Worm (Caenorhabditis elegans) whole organism, L4 larva: ENCODE measurements around the gene spe-41.

Experiments
- F37D6.2 ChIP-seq: sonication (generic microtip); optimal IDR thresholded peaks from 2 replicates; lab custom pipeline; 2016; ENCODE audit warnings: mild to moderate bottlenecking, missing genetic modification characterization, missing compliant biosample characterization
- R02D3.7 ChIP-seq: fragments of 150-350 bp; sonication (generic microtip); optimal IDR thresholded peaks from 3 replicates; lab custom pipeline; 2014; ENCODE audit warnings: missing biosample characterization, missing genetic modification characterization
- ceh-32 ChIP-seq: sonication (generic microtip); optimal IDR thresholded peaks from 2 replicates; lab custom pipeline; 2016; ENCODE audit warnings: mild to moderate bottlenecking, missing genetic modification characterization, missing compliant biosample characterization; ENCODE audit not compliant: poor library complexity
- ceh-62 ChIP-seq: sonication (generic microtip); optimal IDR thresholded peaks from 2 replicates; lab custom pipeline; 2017; ENCODE audit warnings: missing biosample characterization, missing genetic modification characterization
- dmd-9 ChIP-seq: fragments of 200-800 bp; sonication (Bioruptor generic); IDR thresholded peaks from 2 replicates; pipeline ENCODE4 v1.3.6; 2022; ENCODE audit warnings: missing genetic modification reagents, missing genetic modification characterization, missing compliant biosample characterization
- dpl-1 ChIP-seq: fragments of 150-350 bp; optimal IDR thresholded peaks from 2 replicates; lab custom pipeline; 2014; ENCODE audit warnings: missing biosample characterization, missing genetic modification reagents, missing genetic modification characterization
- fos-1 ChIP-seq: fragments of 150-350 bp; optimal IDR thresholded peaks from 2 replicates; lab custom pipeline; 2014; ENCODE audit warnings: missing biosample characterization, missing genetic modification characterization
- hlh-11 ChIP-seq: fragments of 200-800 bp; sonication (Bioruptor generic); optimal IDR thresholded peaks from 2 replicates; lab custom pipeline; 2018; ENCODE audit warnings: mild to moderate bottlenecking, missing genetic modification characterization, missing compliant biosample characterization
- lim-7 ChIP-seq: fragments of 200-800 bp; sonication (Bioruptor generic); IDR thresholded peaks from 2 replicates; pipeline ENCODE4 v1.3.6; 2022; ENCODE audit warnings: missing genetic modification characterization, missing compliant biosample characterization
- lin-15B ChIP-seq: fragments of 150-350 bp; sonication (generic microtip); optimal IDR thresholded peaks from 3 replicates; lab custom pipeline; 2014; ENCODE audit warnings: missing biosample characterization, missing genetic modification characterization
- tag-97 ChIP-seq: fragments of 200-800 bp; sonication (Bioruptor generic); IDR thresholded peaks from 2 replicates; pipeline ENCODE4 v1.3.6; 2022; ENCODE audit warnings: missing genetic modification characterization, missing compliant biosample characterization
- unc-39 ChIP-seq: sonication (generic microtip); optimal IDR thresholded peaks from 2 replicates; lab custom pipeline; 2017; ENCODE audit warnings: missing biosample characterization, missing genetic modification characterization

DNA sequence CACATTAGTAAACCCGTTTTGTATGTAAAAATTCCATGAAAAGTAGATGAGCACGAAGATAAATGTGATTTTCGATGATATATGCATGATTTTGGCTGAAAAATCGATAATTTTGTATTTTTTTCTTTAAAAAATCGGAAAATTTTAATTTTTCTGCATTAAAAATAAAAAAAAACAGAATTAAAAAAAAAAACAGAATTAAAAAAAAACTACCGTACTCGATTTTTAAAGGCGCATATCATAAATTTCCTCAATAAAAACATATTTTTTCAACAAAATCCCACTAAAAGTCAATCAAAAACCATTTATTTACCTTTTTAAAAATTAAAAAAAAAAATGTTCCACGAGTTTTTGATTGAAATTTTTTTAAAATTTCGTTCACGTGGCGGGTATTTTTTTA, 49.1 kb upstream of the spe-41 start, which contains the start of gene gly-14:
- TF ChIP-seq lin-15B (no peak), fos-1 (tag; lab: Kevin White, UChicago) (no peak), hlh-11 (tag; lab: Kevin White, UChicago) (no peak), R02D3.7 (tag; lab: Kevin White, UChicago) (no peak), F37D6.2 (tag; lab: Kevin White, UChicago) (no peak), lim-7 (GFP tag; lab: Robert Waterston, UW) (no peak), unc-39 (tag; lab: Kevin White, UChicago) (no peak), dpl-1 (GFP tag; lab: Kevin White, UChicago) (no peak), ceh-32 (tag; lab: Kevin White, UChicago) (no peak), dmd-9 (GFP tag; lab: Robert Waterston, UW) (no peak), ceh-62 (tag; lab: Kevin White, UChicago) (no peak), tag-97 (GFP tag; lab: Robert Waterston, UW) (no peak)
